Fruit fly (Drosophila melanogaster): ENCODE data around the gene CG12104.

The CG12104 gene

DNA sequence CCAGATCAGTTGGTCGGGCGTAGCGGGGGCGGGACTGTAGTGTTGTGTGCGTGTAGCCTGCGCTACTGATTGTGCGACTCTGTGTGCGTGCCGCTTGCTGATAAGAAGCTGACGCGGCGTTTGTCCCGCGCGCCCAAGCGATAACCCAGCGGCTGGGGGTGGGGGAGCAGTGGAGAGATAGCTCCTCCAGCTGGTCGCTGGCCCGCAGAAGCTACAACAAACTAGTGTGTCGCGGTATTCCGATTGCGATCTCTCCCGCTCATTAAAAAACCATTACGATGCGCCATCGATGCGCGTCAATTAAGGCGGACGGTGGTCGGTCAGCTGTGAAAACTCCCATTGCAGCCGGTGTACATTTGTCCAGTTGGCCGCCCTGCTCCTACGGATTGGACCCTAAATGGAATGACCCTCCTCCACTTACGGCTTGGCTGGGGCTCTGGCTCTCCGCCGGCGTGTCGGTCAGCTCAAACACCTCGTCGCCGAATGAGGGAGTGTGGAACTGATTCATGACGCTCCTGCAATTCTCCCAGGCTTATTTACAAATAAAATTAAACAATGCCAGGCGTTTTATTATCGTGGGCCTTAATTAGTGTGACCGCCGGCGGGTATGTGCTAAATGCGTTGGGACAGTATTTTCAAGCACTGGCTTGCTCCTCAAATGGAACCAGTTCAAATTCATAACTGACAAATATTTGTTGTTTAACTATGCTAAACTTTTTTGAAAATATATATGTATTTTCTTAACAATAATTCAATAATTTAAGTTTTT is at the start of gene CG12104:
Gene CG12104 (minus strand): TSS at position 611 of the 769 bp plus-strand sequence.
- no peak for TF ChIP-seq CG17801 (GFP tag; optimal IDR thresholded peaks at IDR 0.05; ENCODE audit: partially characterized antibody)

DNA sequence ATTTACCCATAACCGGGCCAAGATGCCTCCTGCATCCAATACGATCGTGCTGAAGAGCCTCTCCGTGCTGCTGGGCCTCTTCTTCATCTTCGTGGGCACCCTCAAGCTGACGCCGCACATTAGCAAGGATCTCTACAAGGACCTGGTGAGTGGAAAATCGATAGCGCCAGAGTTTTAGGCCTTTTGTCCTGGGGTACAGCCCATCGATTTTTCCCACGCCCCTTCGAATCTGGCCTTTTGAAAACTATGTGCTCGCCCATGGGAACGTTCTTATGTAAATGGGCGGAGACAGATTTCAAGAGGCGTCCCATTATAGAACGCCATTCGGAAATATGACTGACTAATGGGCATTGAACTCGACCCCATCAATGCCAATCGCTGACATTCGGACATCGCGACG is 46.9 kb upstream of the CG12104 start:
- TF ChIP-seq CG17801 (GFP tag; optimal IDR thresholded peaks at IDR 0.05; ENCODE audit: partially characterized antibody): no peak

DNA sequence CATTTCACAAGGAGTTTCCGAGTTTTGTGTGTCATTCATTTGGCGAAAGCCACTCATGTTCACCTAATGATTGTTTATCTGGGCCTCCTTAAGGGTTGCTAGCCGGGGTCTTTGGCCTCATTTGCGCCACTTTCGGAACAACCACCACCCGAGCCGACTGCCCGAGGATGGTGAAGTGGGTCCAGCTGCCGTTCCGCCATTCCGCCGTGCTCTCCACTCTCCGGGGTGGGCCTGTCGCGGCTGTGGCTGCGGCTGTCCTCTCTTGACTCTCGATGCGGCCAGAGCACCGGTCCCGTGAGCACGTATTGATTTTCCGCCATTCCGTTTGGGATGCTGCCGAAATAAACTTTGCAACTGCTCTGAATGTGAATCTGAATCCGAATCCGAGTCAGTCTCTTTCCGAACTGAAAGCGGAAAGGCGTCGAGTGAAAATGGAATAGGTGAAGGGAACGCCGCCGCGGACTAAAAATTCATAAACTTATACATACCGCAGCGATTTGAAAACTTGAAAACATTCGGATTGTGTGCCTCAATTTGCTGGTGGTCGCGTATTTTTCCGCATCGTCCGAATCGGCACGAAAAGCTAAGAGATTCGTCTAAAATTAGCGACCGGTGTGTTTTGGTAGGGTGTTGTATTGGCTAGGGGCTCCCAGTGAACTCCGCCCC is 46.3 kb upstream of the CG12104 start, which contains the start of gene CG13920:
Gene CG13920 (plus strand): TSS at position 255 of the 666 bp plus-strand sequence.
- TF ChIP-seq CG17801 (GFP tag; optimal IDR thresholded peaks at IDR 0.05; ENCODE audit: partially characterized antibody): no peak

DNA sequence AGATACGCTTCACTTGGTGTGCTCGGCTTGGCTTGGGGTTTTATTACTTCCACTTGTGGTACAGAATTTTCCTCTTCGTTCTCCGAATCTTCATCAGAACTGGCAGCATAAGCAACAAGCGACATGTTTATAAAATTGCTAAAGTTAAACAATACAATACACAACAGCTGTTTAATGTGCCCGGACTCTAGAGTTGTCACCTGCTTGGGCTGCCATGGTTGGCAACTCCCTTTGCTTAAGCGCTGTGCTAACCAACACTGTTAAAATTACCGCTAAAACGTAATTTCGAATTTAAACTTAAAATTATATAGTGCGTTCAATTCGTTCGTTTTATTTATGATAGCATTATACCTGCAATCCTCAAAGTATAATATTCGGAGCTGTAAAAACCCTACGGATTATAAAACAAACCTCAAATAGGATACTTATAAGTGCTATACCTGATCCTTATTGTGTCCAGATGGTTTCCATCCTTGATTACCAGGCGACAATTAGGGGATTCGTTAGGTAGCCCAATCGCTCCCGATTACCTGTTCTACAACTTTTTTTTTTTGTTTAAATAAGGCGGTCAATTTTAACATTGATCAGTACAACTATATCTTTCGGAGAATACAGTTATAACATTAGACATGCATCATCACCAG is 44.9 kb upstream of the CG12104 start, which contains the start of the genes CG17249 and Bro:
Gene CG17249 (minus strand): TSS at position 189 of the 644 bp plus-strand sequence.
Gene Bro (plus strand): TSS at position 594 of the 644 bp plus-strand sequence.
- no peak for TF ChIP-seq CG17801 (GFP tag; optimal IDR thresholded peaks at IDR 0.05; ENCODE audit: partially characterized antibody)

DNA sequence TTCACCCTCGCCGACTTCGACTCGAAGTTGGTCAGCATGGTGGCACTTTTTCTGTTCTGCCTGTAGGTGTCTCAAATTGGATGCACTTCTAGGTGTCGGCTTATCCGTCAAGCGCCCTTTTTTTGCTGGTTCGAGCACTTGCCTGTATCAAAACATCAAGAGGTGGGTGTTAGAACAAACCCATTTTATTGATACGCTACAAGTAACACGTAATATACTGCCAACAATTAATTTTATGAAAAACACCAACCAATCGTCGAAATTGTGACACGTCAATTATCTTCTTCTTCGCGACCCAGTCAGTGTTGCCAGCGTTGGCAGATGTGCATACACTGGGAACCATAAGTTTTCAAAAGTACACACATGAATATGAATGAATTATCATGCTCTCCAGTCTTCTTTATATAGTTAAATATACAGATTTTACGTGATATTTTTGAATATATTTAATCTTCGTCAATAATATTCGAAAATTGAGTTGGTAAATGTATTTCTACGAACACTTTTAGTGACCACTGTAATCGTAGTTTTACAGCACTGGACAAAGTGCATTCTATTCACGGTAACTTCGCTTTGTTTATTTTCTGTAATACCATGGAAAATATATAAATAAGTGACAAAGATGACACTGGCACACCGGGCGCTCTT is 42.6 kb upstream of the CG12104 start, which contains the start of the genes alphaCOP and CG13919:
Gene alphaCOP (minus strand): TSS at position 280 of the 648 bp plus-strand sequence.
Gene CG13919 (plus strand): TSS at position 548 of the 648 bp plus-strand sequence.
- peak; percentile 97 for TF ChIP-seq CG17801 (GFP tag; optimal IDR thresholded peaks at IDR 0.05; ENCODE audit: partially characterized antibody)

DNA sequence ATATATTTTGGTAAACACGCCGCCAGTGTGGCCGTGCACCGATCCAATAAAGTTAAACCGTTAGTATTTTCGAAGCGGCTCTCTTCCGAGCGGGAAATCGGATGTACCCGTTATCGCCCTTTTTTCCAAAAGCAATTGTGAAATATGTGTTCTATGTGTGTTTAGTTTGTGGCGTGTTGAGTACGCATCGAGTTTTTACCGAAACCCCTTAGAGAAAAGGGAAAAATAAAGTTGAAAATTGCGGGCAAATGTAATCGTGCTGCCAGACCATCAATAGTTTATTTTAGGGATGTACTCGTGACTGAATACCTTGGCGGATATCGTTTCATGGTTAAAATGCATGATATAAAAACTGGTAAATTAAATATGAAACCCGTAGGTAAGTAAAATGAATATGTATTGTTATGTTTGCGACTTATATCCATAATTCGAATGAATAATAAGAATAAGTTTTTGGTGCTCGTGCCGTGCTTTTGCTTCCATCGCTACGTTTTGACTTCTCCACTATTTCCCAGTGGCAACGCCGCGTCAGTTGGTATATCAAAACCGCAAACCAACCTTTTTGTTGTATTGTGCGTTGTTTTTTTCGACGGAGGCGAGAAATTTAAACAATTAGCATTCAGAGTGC is 36.8 kb upstream of the CG12104 start, which contains the start of the genes Mettl2 and Bgb:
Gene Mettl2 (minus strand): TSS at position 51 of the 628 bp plus-strand sequence.
Gene Bgb (plus strand): TSS at position 527 of the 628 bp plus-strand sequence.
- peak; percentile 77 for TF ChIP-seq CG17801 (GFP tag; optimal IDR thresholded peaks at IDR 0.05; ENCODE audit: partially characterized antibody)

DNA sequence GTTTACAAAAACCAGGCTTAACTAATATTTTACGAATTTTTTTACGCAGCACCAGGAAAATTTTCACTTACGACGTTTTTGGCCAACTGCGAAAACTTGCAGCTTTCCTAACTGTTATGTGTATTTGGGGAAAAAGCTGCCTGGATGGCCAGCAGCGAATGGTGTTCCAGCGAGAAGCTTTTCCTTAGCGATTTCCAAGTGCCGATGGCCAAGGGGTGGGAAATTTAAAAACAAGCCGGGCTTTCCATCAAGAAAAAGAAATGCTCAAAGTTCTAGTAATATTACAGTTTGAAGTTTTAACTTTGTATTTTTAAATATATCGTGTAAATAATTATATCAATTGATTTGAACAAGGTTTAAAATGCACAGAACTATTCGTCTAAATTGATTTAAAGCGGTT is 35.2 kb upstream of the CG12104 start, which contains the start of gene nSyb:
Gene nSyb (minus strand): TSS at position 101 of the 400 bp plus-strand sequence.
- TF ChIP-seq CG17801 (GFP tag; optimal IDR thresholded peaks at IDR 0.05; ENCODE audit: partially characterized antibody): no peak

DNA sequence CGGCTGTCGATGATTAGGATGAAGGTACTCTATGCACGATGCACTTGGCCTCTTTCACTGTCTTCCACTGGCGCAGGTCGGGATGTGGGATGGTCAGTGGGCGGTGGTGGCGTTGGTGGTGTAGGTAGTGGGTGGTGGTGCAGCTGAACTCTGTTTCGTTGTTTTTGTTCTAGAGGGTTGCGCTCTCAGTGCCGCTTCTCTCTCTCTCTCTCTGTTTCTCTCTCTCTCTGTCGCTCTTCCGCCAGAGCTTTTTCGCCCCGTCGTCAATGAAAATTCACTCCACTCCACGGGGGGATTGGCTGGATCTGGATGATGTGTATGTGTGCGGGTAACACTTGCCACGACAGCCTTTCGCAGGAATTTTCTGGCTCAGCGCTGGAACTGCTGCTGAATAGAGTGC is 34.4 kb upstream of the CG12104 start:
- TF ChIP-seq CG17801 (GFP tag; optimal IDR thresholded peaks at IDR 0.05; ENCODE audit: partially characterized antibody): no peak

DNA sequence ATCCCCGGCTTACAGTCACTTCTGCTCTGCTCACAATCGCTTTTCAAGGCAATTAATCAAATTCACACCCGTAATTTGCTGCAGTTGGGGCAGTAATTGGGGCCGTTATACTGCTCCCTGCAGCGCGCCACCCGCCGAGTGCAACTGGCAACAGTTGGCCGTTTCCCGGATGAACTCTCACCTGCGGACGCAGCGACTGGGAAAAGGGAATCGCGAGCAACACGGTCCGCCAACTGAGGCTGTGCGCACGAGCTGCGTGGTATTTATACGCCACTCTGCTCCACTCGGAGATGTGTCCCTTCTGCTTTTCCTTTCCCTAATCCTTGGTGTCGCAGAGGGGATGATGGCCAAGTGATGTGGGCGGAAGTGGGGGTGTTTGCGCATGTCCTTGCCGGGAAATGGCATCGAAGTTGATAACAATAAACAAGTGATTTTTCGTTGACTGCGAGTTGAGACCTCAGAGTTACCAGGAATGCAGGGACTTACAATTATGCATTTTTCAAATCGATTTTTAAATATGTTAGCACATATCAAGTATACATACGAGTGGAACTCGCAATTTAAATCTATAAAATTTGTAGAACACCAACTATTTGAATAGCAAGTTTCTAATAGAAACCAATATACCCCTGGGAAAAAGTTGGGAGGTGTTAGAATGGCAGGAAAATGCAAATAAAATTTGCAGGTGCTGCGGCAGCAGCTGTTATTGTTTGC is 26.7 kb upstream of the CG12104 start, which contains the start of gene GC:
Gene GC (minus strand): TSS at position 238 of the 714 bp plus-strand sequence.
- TF ChIP-seq CG17801 (GFP tag; optimal IDR thresholded peaks at IDR 0.05; ENCODE audit: partially characterized antibody): no peak

DNA sequence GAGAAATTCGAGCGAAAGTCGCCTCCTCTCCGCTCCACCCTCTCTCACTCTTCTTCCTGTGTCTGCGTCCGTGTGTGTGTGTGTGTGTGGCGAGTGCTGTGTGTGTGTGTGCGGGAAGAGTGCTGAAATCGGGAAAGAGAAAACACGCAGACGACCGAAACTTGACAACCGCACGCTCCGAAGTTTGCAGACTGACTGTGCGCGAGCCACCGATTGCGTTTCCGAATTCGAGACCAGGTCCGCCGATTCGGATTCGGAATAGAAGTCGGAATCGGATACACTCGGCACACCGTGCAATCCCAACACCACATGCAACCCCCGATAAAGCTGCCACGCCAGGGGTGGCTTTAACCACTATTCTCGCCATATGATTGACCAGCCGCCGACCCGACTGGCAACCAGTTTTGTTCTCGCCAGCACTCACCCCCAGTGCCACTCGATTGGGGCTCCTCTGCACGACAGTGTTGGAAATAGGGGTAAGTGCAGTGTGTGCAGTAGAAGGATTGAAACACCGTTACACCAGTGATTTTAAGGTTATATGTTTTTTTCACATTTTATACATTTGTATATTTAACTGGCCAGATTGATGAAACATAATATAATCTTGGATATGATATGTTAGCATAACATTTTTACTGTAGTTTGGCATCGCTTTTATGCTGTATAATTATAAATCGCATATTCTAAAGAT is 25.8 kb upstream of the CG12104 start, which contains the start of gene CG13928:
Gene CG13928 (minus strand): TSS at position 202 of the 691 bp plus-strand sequence.
- TF ChIP-seq CG17801 (GFP tag; optimal IDR thresholded peaks at IDR 0.05; ENCODE audit: partially characterized antibody): no peak

DNA sequence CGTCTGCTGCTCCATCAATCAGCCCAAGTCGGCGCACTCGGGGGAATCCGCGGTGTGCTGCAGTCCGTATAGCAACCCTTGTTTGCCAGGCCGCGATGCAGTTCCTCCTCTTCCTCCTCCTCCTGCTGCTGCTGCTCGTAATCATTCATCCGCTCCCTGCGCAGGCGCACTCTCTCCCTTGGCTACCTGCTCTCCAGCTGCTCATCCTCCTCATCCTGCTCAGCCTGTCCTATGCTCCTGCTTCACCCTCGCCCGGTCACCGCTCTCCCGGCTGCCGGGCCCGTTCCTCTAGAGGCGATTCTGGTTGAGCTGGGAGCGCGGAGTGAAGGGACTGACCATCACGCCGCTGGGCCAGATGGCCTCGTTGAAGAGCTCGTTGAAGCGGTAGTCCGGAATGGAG is 24.4 kb upstream of the CG12104 start:
- TF ChIP-seq CG17801 (GFP tag; optimal IDR thresholded peaks at IDR 0.05; ENCODE audit: partially characterized antibody): no peak

DNA sequence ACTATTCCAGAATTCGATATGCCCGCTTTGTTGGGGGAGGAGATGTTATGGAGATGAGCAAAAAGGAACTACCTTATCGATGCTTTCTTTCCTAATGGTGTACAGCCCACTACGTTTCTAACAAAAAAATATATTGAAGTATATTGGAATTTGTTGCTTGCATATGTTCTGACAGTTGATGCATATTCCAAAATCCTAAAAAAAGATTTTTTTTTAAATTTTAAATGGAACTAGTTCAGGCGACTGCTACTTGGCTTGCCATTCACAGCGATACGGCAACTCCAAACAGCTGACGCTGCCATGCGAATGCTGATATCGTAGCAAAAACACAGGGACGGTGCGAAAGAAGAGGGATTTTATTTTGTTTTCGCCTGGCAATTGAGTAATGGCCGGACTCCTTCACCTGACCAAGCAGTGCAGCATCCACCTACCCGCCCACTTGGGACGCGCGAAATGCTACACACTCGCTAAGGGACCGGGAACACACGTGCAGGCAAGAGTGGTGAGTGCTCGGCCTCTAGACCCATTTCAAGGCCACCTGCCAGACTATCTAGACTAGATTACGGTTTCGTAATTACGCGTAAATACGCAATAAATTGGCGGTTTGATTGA is 15.7 kb upstream of the CG12104 start, which contains the start of the genes CG13926, ABCB7 and CG33230:
Gene CG13926 (minus strand): TSS at position 43 of the 612 bp plus-strand sequence.
Gene ABCB7 (plus strand): TSS at position 299 of the 612 bp plus-strand sequence.
Gene CG33230 (plus strand): TSS at position 299 of the 612 bp plus-strand sequence.
- peak; percentile 39 for TF ChIP-seq CG17801 (GFP tag; optimal IDR thresholded peaks at IDR 0.05; ENCODE audit: partially characterized antibody)

Measured in ovary, adult (tissue).